Fruit fly (Drosophila melanogaster) whole organism, embryonic: Measurements from ENCODE around the gene CG7264.

Source experiments
- Aef1 ChIP-seq: fragments of 200-800 bp; sonication (Bioruptor generic); IDR thresholded peaks from 3 replicates; pipeline ENCODE4 v1.3.6; 2022; ENCODE audit warnings: missing biosample characterization, missing genetic modification characterization
- Blimp-1 ChIP-seq: fragments of 200-800 bp; sonication (Bioruptor generic); optimal IDR thresholded peaks from 3 replicates; lab custom pipeline; 2018; ENCODE audit warnings: missing biosample characterization, missing genetic modification characterization, mild to moderate bottlenecking, moderate library complexity, missing genetic modification reagents
- CG10959 ChIP-seq: fragments of 200-800 bp; sonication (Bioruptor generic); IDR thresholded peaks from 2 replicates; pipeline ENCODE4 v1.3.6; 2022; ENCODE audit warnings: missing biosample characterization, missing genetic modification characterization
- CG11504 ChIP-seq: fragments of 200-800 bp; sonication (Bioruptor generic); optimal IDR thresholded peaks from 3 replicates; lab custom pipeline; 2019; ENCODE audit warnings: missing biosample characterization, mild to moderate bottlenecking, missing genetic modification characterization, moderate library complexity
- CG12391 ChIP-seq: fragments of 200-800 bp; sonication (Bioruptor generic); optimal IDR thresholded peaks from 3 replicates; lab custom pipeline; 2018; ENCODE audit warnings: missing biosample characterization, mild to moderate bottlenecking, missing genetic modification characterization, moderate library complexity
- CG12744 ChIP-seq: fragments of 200-800 bp; sonication (Bioruptor generic); optimal IDR thresholded peaks from 2 replicates; lab custom pipeline; 2016; ENCODE audit warnings: missing biosample characterization, missing genetic modification characterization
- CG17359 ChIP-seq: fragments of 200-800 bp; sonication (Bioruptor generic); optimal IDR thresholded peaks from 3 replicates; lab custom pipeline; 2018; ENCODE audit warnings: missing biosample characterization, mild to moderate bottlenecking, missing genetic modification characterization, moderate library complexity
- CG17829 ChIP-seq: fragments of 200-800 bp; optimal IDR thresholded peaks from 2 replicates; lab custom pipeline; 2019; ENCODE audit warnings: missing biosample characterization, mild to moderate bottlenecking, missing genetic modification characterization, moderate library complexity
- CG18599 ChIP-seq: fragments of 200-800 bp; sonication (Bioruptor generic); optimal IDR thresholded peaks from 3 replicates; lab custom pipeline; 2017; ENCODE audit warnings: missing biosample characterization, missing genetic modification characterization, mild to moderate bottlenecking, moderate library complexity, missing genetic modification reagents
- CG31224 ChIP-seq: fragments of 200-800 bp; sonication (Bioruptor generic); IDR thresholded peaks from 2 replicates; pipeline ENCODE4 v1.3.6; 2022; ENCODE audit warnings: missing biosample characterization, missing genetic modification characterization
- CG4360 ChIP-seq: fragments of 200-800 bp; sonication (Bioruptor generic); IDR thresholded peaks from 2 replicates; pipeline ENCODE4 v1.3.6; 2022; ENCODE audit warnings: missing biosample characterization, missing genetic modification characterization
- CG5180 ChIP-seq: fragments of 200-800 bp; sonication (Bioruptor generic); optimal IDR thresholded peaks from 3 replicates; lab custom pipeline; 2017; ENCODE audit warnings: missing biosample characterization, missing genetic modification characterization, mild to moderate bottlenecking, moderate library complexity, missing genetic modification reagents
- CG5953 ChIP-seq: fragments of 200-800 bp; sonication (Bioruptor generic); IDR thresholded peaks from 2 replicates; pipeline ENCODE4 v1.3.6; 2022; ENCODE audit warnings: missing biosample characterization, missing genetic modification characterization
- CG6654 ChIP-seq: fragments of 200-800 bp; sonication (Bioruptor generic); optimal IDR thresholded peaks from 2 replicates; lab custom pipeline; 2017; ENCODE audit warnings: missing biosample characterization, mild to moderate bottlenecking, missing genetic modification characterization
- CG6765 ChIP-seq: fragments of 200-800 bp; sonication (Bioruptor generic); optimal IDR thresholded peaks from 3 replicates; lab custom pipeline; 2017; ENCODE audit warnings: missing biosample characterization, mild to moderate bottlenecking, missing genetic modification characterization
- CG6791 ChIP-seq: fragments of 200-800 bp; sonication (Bioruptor generic); IDR thresholded peaks from 3 replicates; pipeline ENCODE4 v1.3.6; 2022; ENCODE audit warnings: missing biosample characterization, missing genetic modification characterization; ENCODE audit not compliant: partially characterized antibody
- CG8290 ChIP-seq, 3 experiments: fragments of 200-800 bp; sonication (Bioruptor generic); optimal IDR thresholded peaks; 2 replicates each; lab custom pipeline; 2016 to 2019; ENCODE audit warnings: missing biosample characterization in 3 of 3, missing genetic modification characterization in 3 of 3, mild to moderate bottlenecking in 2 of 3, moderate library complexity in 1 of 3
- CG8388 ChIP-seq: fragments of 200-800 bp; sonication (Bioruptor generic); optimal IDR thresholded peaks from 2 replicates; lab custom pipeline; 2019; ENCODE audit warnings: missing biosample characterization, mild to moderate bottlenecking, missing genetic modification characterization, moderate library complexity
- CG8944 ChIP-seq: fragments of 200-800 bp; sonication (Bioruptor generic); optimal IDR thresholded peaks from 3 replicates; lab custom pipeline; 2016; ENCODE audit warnings: missing biosample characterization, missing genetic modification characterization
- CG9797 ChIP-seq: fragments of 200-800 bp; sonication (Bioruptor generic); optimal IDR thresholded peaks from 3 replicates; lab custom pipeline; 2018; ENCODE audit warnings: missing biosample characterization, mild to moderate bottlenecking, missing genetic modification characterization
- CG9876 ChIP-seq: fragments of 200-800 bp; sonication (Bioruptor generic); optimal IDR thresholded peaks from 2 replicates; lab custom pipeline; 2016; ENCODE audit warnings: missing biosample characterization, missing genetic modification characterization
- Eip74EF ChIP-seq, 2 experiments: fragments of 200-800 bp in 1 of 2; fragments of >200 bp in 1 of 2; sonication (Bioruptor generic) in 1 of 2; optimal IDR thresholded peaks; 2 replicates each; lab custom pipeline; 2017 to 2019; ENCODE audit warnings: missing biosample characterization in 2 of 2, missing genetic modification characterization in 2 of 2, mild to moderate bottlenecking in 1 of 2, moderate library complexity in 1 of 2
- Fer2 ChIP-seq: fragments of 200-800 bp; sonication (Bioruptor generic); optimal IDR thresholded peaks from 2 replicates; lab custom pipeline; 2018; ENCODE audit warnings: missing biosample characterization, mild to moderate bottlenecking, missing genetic modification characterization, moderate library complexity
- H15 ChIP-seq: fragments of 200-800 bp; sonication (Bioruptor generic); IDR thresholded peaks from 3 replicates; pipeline ENCODE4 v1.3.6; 2022; ENCODE audit warnings: missing biosample characterization, missing genetic modification characterization
- HLH3B ChIP-seq: fragments of 200-800 bp; sonication (Bioruptor generic); IDR thresholded peaks from 2 replicates; pipeline ENCODE4 v1.3.6; 2022; ENCODE audit warnings: missing biosample characterization, missing genetic modification characterization
- HmgZ ChIP-seq: fragments of 200-800 bp; sonication (Bioruptor generic); optimal IDR thresholded peaks from 2 replicates; lab custom pipeline; 2018; ENCODE audit warnings: missing biosample characterization, mild to moderate bottlenecking, missing genetic modification characterization
- Hr39 ChIP-seq: fragments of >200 bp; optimal IDR thresholded peaks from 2 replicates; lab custom pipeline; 2017
- Lpt ChIP-seq: fragments of >200 bp; optimal IDR thresholded peaks from 2 replicates; lab custom pipeline; 2018; ENCODE audit warnings: missing biosample characterization, missing genetic modification characterization
- Med ChIP-seq: fragments of 200-800 bp; sonication (Bioruptor generic); peaks from one replicate; lab custom pipeline; 2016; ENCODE audit warnings: missing biosample characterization, missing genetic modification characterization, mild to moderate bottlenecking, inconsistent platforms, moderate library complexity
- NC2β ChIP-seq: fragments of 200-800 bp; sonication (Bioruptor generic); optimal IDR thresholded peaks from 2 replicates; lab custom pipeline; 2016; ENCODE audit warnings: missing biosample characterization, missing genetic modification characterization
- NfI ChIP-seq: fragments of 200-800 bp; sonication (Bioruptor generic); optimal IDR thresholded peaks from 3 replicates; lab custom pipeline; 2018; ENCODE audit warnings: missing biosample characterization, mild to moderate bottlenecking, missing genetic modification characterization, moderate library complexity
- Pdp1 ChIP-seq, 2 experiments: fragments of 200-800 bp; sonication (Bioruptor generic); optimal IDR thresholded peaks; 3 replicates each; lab custom pipeline; 2016; ENCODE audit warnings: missing biosample characterization in 2 of 2, missing genetic modification characterization in 2 of 2, mild to moderate bottlenecking in 1 of 2, moderate library complexity in 1 of 2
- Ptx1 ChIP-seq: fragments of 200-800 bp; sonication (Bioruptor generic); IDR thresholded peaks from 2 replicates; pipeline ENCODE4 v1.3.6; 2022; ENCODE audit warnings: missing biosample characterization, missing genetic modification characterization
- TFAM ChIP-seq: fragments of 200-800 bp; sonication (Bioruptor generic); optimal IDR thresholded peaks from 2 replicates; lab custom pipeline; 2017; ENCODE audit warnings: missing biosample characterization, missing genetic modification characterization, inconsistent platforms
- Tbp ChIP-seq: fragments of >200 bp; optimal IDR thresholded peaks from 2 replicates; lab custom pipeline; 2018; ENCODE audit warnings: missing biosample characterization, missing genetic modification characterization
- az2 ChIP-seq: fragments of 200-800 bp; sonication (Bioruptor generic); optimal IDR thresholded peaks from 3 replicates; lab custom pipeline; 2016; ENCODE audit warnings: missing biosample characterization, missing genetic modification characterization
- cg ChIP-seq: fragments of 200-800 bp; sonication (Bioruptor generic); optimal IDR thresholded peaks from 3 replicates; lab custom pipeline; 2019; ENCODE audit warnings: missing biosample characterization, mild to moderate bottlenecking, missing genetic modification characterization, moderate library complexity
- gsb-n ChIP-seq: fragments of 200-800 bp; sonication (Bioruptor generic); optimal IDR thresholded peaks from 3 replicates; lab custom pipeline; 2018; ENCODE audit warnings: missing biosample characterization, mild to moderate bottlenecking, missing genetic modification characterization
- her ChIP-seq: fragments of 200-800 bp; sonication (Bioruptor generic); optimal IDR thresholded peaks from 2 replicates; lab custom pipeline; 2016; ENCODE audit warnings: missing biosample characterization, missing genetic modification characterization
- hth ChIP-seq: fragments of >200 bp; optimal IDR thresholded peaks from 2 replicates; lab custom pipeline; 2017; ENCODE audit warnings: inconsistent platforms
- ind ChIP-seq: fragments of 200-800 bp; sonication (Bioruptor generic); optimal IDR thresholded peaks from 3 replicates; lab custom pipeline; 2016; ENCODE audit warnings: missing biosample characterization, missing genetic modification characterization
- lilli ChIP-seq: fragments of 200-800 bp; sonication (Bioruptor generic); optimal IDR thresholded peaks from 3 replicates; lab custom pipeline; 2016; ENCODE audit warnings: missing biosample characterization, missing genetic modification characterization
- lmd ChIP-seq: fragments of 200-800 bp; sonication (Bioruptor generic); IDR thresholded peaks from 2 replicates; pipeline ENCODE4 v1.3.6; 2022; ENCODE audit warnings: missing biosample characterization, missing genetic modification characterization
- nau ChIP-seq: fragments of 200-800 bp; sonication (Bioruptor generic); optimal IDR thresholded peaks from 3 replicates; lab custom pipeline; 2017; ENCODE audit warnings: missing biosample characterization, mild to moderate bottlenecking, missing genetic modification characterization, missing genetic modification reagents
- nerfin-2 ChIP-seq: fragments of 200-800 bp; sonication (Bioruptor generic); IDR thresholded peaks from 2 replicates; pipeline ENCODE4 v1.3.6; 2022; ENCODE audit warnings: missing biosample characterization, missing genetic modification characterization; ENCODE audit not compliant: partially characterized antibody
- pnt ChIP-seq: fragments of 200-800 bp; sonication (Bioruptor generic); optimal IDR thresholded peaks from 3 replicates; lab custom pipeline; 2016; ENCODE audit warnings: missing biosample characterization, missing genetic modification characterization
- pum ChIP-seq: fragments of 200-800 bp; sonication (Bioruptor generic); optimal IDR thresholded peaks from 2 replicates; lab custom pipeline; 2016; ENCODE audit warnings: missing biosample characterization, missing genetic modification characterization
- scrt ChIP-seq: fragments of 200-800 bp; sonication (Bioruptor generic); optimal IDR thresholded peaks from 2 replicates; lab custom pipeline; 2018; ENCODE audit warnings: missing biosample characterization, mild to moderate bottlenecking, missing genetic modification characterization, moderate library complexity
- tin ChIP-seq: fragments of 200-800 bp; sonication (Bioruptor generic); optimal IDR thresholded peaks from 3 replicates; lab custom pipeline; 2016; ENCODE audit warnings: missing biosample characterization, missing genetic modification characterization
- ttk ChIP-seq: fragments of 200-800 bp; sonication (Bioruptor generic); IDR thresholded peaks from 2 replicates; pipeline ENCODE4 v2.1.2; 2022; ENCODE audit warnings: missing biosample characterization, missing genetic modification characterization
- zfh2 ChIP-seq: fragments of 200-800 bp; sonication (Bioruptor generic); optimal IDR thresholded peaks from 2 replicates; lab custom pipeline; 2016; ENCODE audit warnings: missing biosample characterization, missing genetic modification characterization

The CG7264 gene

DNA sequence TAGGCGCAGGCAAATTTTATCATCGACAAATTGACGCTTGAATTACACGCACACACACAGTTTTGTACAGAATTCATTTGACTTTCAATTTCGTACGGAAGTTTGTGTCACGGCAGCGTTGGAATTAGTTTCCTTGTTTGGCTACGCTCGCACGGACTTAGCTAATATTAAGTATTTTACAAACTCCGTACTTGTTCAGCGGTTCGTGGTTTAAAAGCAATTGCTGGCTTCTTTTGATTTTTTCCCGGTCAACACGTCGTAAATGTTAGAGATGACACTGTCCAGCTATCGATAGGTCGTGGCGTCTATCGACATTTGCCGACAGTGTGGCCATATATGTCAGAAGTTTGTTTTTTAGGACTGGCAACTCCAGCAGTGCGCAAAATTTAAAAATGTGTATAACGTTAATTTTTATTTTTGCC, 4.5 kb downstream of the CG7264 start, which contains the start of gene CycA (continued):
- no peak for TF ChIP-seq Pdp1 (GFP tag; optimal IDR thresholded peaks at IDR 0.05; lab: Kevin White, UChicago)
- no peak for TF ChIP-seq CG8944 (GFP tag; lab: Kevin White, UChicago)
- TF ChIP-seq CG9876 (GFP tag; lab: Kevin White, UChicago): no peak
- no peak for TF ChIP-seq Eip74EF (GFP tag; optimal IDR thresholded peaks at IDR 0.05; lab: Kevin White, UChicago)
- no peak for TF ChIP-seq CG17359 (tag; lab: Kevin White, UChicago)
- TF ChIP-seq CG4360 (GFP tag; lab: Robert Waterston, UW): no peak
- TF ChIP-seq ttk (GFP tag; lab: Robert Waterston, UW): no peak
- TF ChIP-seq TFAM (GFP tag; lab: Kevin White, UChicago): no peak
- no peak for TF ChIP-seq H15 (GFP tag; lab: Robert Waterston, UW)
- no peak for TF ChIP-seq pnt
- no peak for TF ChIP-seq CG5180 (GFP tag; lab: Kevin White, UChicago)
- no peak for TF ChIP-seq tin (GFP tag; lab: Kevin White, UChicago)
- TF ChIP-seq NfI (GFP tag; lab: Kevin White, UChicago): no peak
- no peak for TF ChIP-seq CG6654
- no peak for TF ChIP-seq lmd
- TF ChIP-seq CG31224: no peak
- TF ChIP-seq Hr39 (lab: Kevin White, UChicago): no peak
- no peak for TF ChIP-seq CG8388 (GFP tag; lab: Kevin White, UChicago)
- TF ChIP-seq HmgZ (tag; lab: Kevin White, UChicago): peak; percentile 40
- no peak for TF ChIP-seq Ptx1 (GFP tag; lab: Robert Waterston, UW)
- TF ChIP-seq Tbp (GFP tag; lab: Kevin White, UChicago): no peak
- no peak for TF ChIP-seq nau (GFP tag; lab: Kevin White, UChicago)
- no peak for TF ChIP-seq pum (GFP tag; lab: Kevin White, UChicago)
- peak; percentile 94 for TF ChIP-seq CG9797 (GFP tag; lab: Kevin White, UChicago)
- TF ChIP-seq gsb-n (tag; lab: Kevin White, UChicago): no peak
- no peak for TF ChIP-seq CG5953 (GFP tag; lab: Robert Waterston, UW)
- TF ChIP-seq Fer2 (tag; lab: Kevin White, UChicago): no peak
- peak; percentile 47 for TF ChIP-seq CG17829
- TF ChIP-seq lilli (GFP tag; lab: Kevin White, UChicago): peak; percentile 0
- TF ChIP-seq scrt: no peak
- TF ChIP-seq hth (lab: Kevin White, UChicago): no peak
- no peak for TF ChIP-seq az2 (GFP tag; lab: Kevin White, UChicago)
- TF ChIP-seq CG11504 (tag; lab: Kevin White, UChicago): peak; percentile 61
- peak; percentile 93 for TF ChIP-seq cg (GFP tag; lab: Kevin White, UChicago)
- TF ChIP-seq CG12744 (GFP tag; lab: Kevin White, UChicago): no peak
- peak; percentile 78 for TF ChIP-seq Med (GFP tag; lab: Kevin White, UChicago)
- TF ChIP-seq HLH3B: no peak
- peak; percentile 25 for TF ChIP-seq CG12391 (tag; lab: Kevin White, UChicago)
- TF ChIP-seq CG8290 (GFP tag; optimal IDR thresholded peaks at IDR 0.05; lab: Kevin White, UChicago): no peak
- TF ChIP-seq CG8290 (tag; optimal IDR thresholded peaks at IDR 0.05; lab: Kevin White, UChicago): no peak
- TF ChIP-seq CG10959 (GFP tag; lab: Robert Waterston, UW): no peak
- no peak for TF ChIP-seq Aef1
- TF ChIP-seq Blimp-1 (GFP tag; lab: Kevin White, UChicago): no peak
- TF ChIP-seq CG6765: no peak
- no peak for TF ChIP-seq ind
- TF ChIP-seq nerfin-2: peak; percentile 54; the same call in 1 of the 2 replicates
- peak; percentile 88 for TF ChIP-seq CG6791
- TF ChIP-seq CG18599 (GFP tag; lab: Kevin White, UChicago): no peak
- TF ChIP-seq NC2β (GFP tag; lab: Kevin White, UChicago): no peak
- TF ChIP-seq Lpt (GFP tag; lab: Kevin White, UChicago): no peak
- TF ChIP-seq zfh2 (GFP tag; lab: Kevin White, UChicago): peak; percentile 26
- no peak for TF ChIP-seq her
